Fruit fly (Drosophila melanogaster) whole organism, prepupa: ENCODE measurements around the gene skd.

Source experiments
- Blimp-1 ChIP-seq: fragments of 200-800 bp; sonication (Bioruptor generic); optimal IDR thresholded peaks from 3 replicates; lab custom pipeline; 2017; ENCODE audit warnings: missing biosample characterization, missing genetic modification characterization, mild to moderate bottlenecking, moderate library complexity, missing genetic modification reagents
- CG10631 ChIP-seq: fragments of 200-800 bp; sonication (Bioruptor generic); optimal IDR thresholded peaks from 2 replicates; lab custom pipeline; 2016; ENCODE audit warnings: missing biosample characterization, missing genetic modification characterization
- CG10669 ChIP-seq: fragments of 200-800 bp; sonication (Bioruptor generic); optimal IDR thresholded peaks from 3 replicates; lab custom pipeline; 2018; ENCODE audit warnings: missing biosample characterization, mild to moderate bottlenecking, missing genetic modification characterization, moderate library complexity
- CG11762 ChIP-seq: fragments of 200-800 bp; sonication (Bioruptor generic); optimal IDR thresholded peaks from 3 replicates; lab custom pipeline; 2016; ENCODE audit warnings: missing biosample characterization, missing genetic modification characterization; ENCODE audit not compliant: insufficient read depth
- CG11902 ChIP-seq: fragments of 200-800 bp; sonication (Bioruptor generic); optimal IDR thresholded peaks from 3 replicates; lab custom pipeline; 2016; ENCODE audit warnings: missing biosample characterization, missing genetic modification characterization
- CG15336 ChIP-seq: fragments of 200-800 bp; sonication (Bioruptor generic); IDR thresholded peaks from 2 replicates; pipeline ENCODE4 v1.3.6; 2022; ENCODE audit warnings: missing biosample characterization, missing genetic modification characterization
- CG3032 ChIP-seq: fragments of 200-800 bp; optimal IDR thresholded peaks from 2 replicates; lab custom pipeline; 2019; ENCODE audit warnings: missing biosample characterization, mild to moderate bottlenecking, missing genetic modification characterization, moderate library complexity
- CG31627 ChIP-seq: fragments of 200-800 bp; sonication (Bioruptor generic); optimal IDR thresholded peaks from 3 replicates; lab custom pipeline; 2016; ENCODE audit warnings: missing biosample characterization, missing genetic modification characterization
- CG32006 ChIP-seq: fragments of 200-800 bp; sonication (Bioruptor generic); optimal IDR thresholded peaks from 3 replicates; lab custom pipeline; 2017; ENCODE audit warnings: missing biosample characterization, mild to moderate bottlenecking, missing genetic modification characterization
- CG34406 ChIP-seq: fragments of 200-800 bp; sonication (Bioruptor generic); optimal IDR thresholded peaks from 3 replicates; lab custom pipeline; 2016; ENCODE audit warnings: missing biosample characterization, missing genetic modification characterization
- CG3919 ChIP-seq: fragments of 200-800 bp; sonication (Bioruptor generic); optimal IDR thresholded peaks from 3 replicates; lab custom pipeline; 2016; ENCODE audit warnings: missing biosample characterization, missing genetic modification characterization
- CG4318 ChIP-seq: fragments of 200-800 bp; sonication (Bioruptor generic); optimal IDR thresholded peaks from 3 replicates; lab custom pipeline; 2017; ENCODE audit warnings: missing biosample characterization, mild to moderate bottlenecking, missing genetic modification characterization
- CG6163 ChIP-seq: fragments of 200-800 bp; sonication (Bioruptor generic); IDR thresholded peaks from 3 replicates; pipeline ENCODE4 v1.3.6; 2022; ENCODE audit warnings: missing biosample characterization, missing genetic modification characterization
- CG6276 ChIP-seq: fragments of 200-800 bp; sonication (Bioruptor generic); optimal IDR thresholded peaks from 2 replicates; lab custom pipeline; 2017; ENCODE audit warnings: missing biosample characterization, mild to moderate bottlenecking, missing genetic modification characterization
- CG6792 ChIP-seq: fragments of 200-800 bp; sonication (Bioruptor generic); optimal IDR thresholded peaks from 3 replicates; lab custom pipeline; 2016; ENCODE audit warnings: missing biosample characterization, missing genetic modification characterization
- CG6854 ChIP-seq: fragments of 200-800 bp; sonication (Bioruptor generic); optimal IDR thresholded peaks from 2 replicates; lab custom pipeline; 2017; ENCODE audit warnings: missing biosample characterization, mild to moderate bottlenecking, missing genetic modification characterization
- CG7368 ChIP-seq: fragments of 200-800 bp; sonication (Bioruptor generic); optimal IDR thresholded peaks from 3 replicates; lab custom pipeline; 2016; ENCODE audit warnings: missing biosample characterization, missing genetic modification characterization
- CG8119 ChIP-seq: fragments of 200-800 bp; sonication (Bioruptor generic); IDR thresholded peaks from 3 replicates; pipeline ENCODE4 v1.3.6; 2022; ENCODE audit warnings: missing biosample characterization, missing genetic modification characterization
- CG8319 ChIP-seq: fragments of 200-800 bp; sonication (Bioruptor generic); optimal IDR thresholded peaks from 3 replicates; lab custom pipeline; 2016; ENCODE audit warnings: missing biosample characterization, missing genetic modification characterization
- CG9139 ChIP-seq: fragments of 200-800 bp; sonication (Bioruptor generic); optimal IDR thresholded peaks from 3 replicates; lab custom pipeline; 2017; ENCODE audit warnings: missing biosample characterization, mild to moderate bottlenecking, missing genetic modification characterization
- Eip75B ChIP-seq: fragments of 200-800 bp; sonication (Bioruptor generic); optimal IDR thresholded peaks from 3 replicates; lab custom pipeline; 2016; ENCODE audit warnings: missing biosample characterization, missing genetic modification characterization
- Eip78C ChIP-seq: fragments of 200-800 bp; sonication (Bioruptor generic); peaks from one replicate; lab custom pipeline; 2016; ENCODE audit warnings: missing biosample characterization, missing genetic modification characterization
- Eip93F ChIP-seq: fragments of 200-800 bp; sonication (Bioruptor generic); optimal IDR thresholded peaks from 2 replicates; lab custom pipeline; 2016; ENCODE audit warnings: missing biosample characterization, mild to moderate bottlenecking, missing genetic modification characterization
- Ets21C ChIP-seq: fragments of 200-800 bp; sonication (Bioruptor generic); optimal IDR thresholded peaks from 3 replicates; lab custom pipeline; 2016; ENCODE audit warnings: missing biosample characterization, missing genetic modification characterization
- Gug ChIP-seq: fragments of 200-800 bp; sonication (Bioruptor generic); IDR thresholded peaks from 2 replicates; pipeline ENCODE4 v1.3.6; 2022; ENCODE audit warnings: missing biosample characterization, missing genetic modification characterization
- Hr39 ChIP-seq: fragments of 200-800 bp; sonication (Bioruptor generic); optimal IDR thresholded peaks from 2 replicates; lab custom pipeline; 2016; ENCODE audit warnings: missing biosample characterization, missing genetic modification characterization
- Lpt ChIP-seq: fragments of 200-800 bp; sonication (Bioruptor generic); optimal IDR thresholded peaks from 3 replicates; lab custom pipeline; 2016; ENCODE audit warnings: missing biosample characterization, missing genetic modification characterization
- Met ChIP-seq: fragments of 200-800 bp; sonication (Bioruptor generic); optimal IDR thresholded peaks from 3 replicates; lab custom pipeline; 2016; ENCODE audit warnings: missing biosample characterization, missing genetic modification characterization
- Smox ChIP-seq: fragments of 200-800 bp; sonication (Bioruptor generic); optimal IDR thresholded peaks from 3 replicates; lab custom pipeline; 2016; ENCODE audit warnings: missing biosample characterization, missing genetic modification characterization
- Sox102F ChIP-seq: fragments of 200-800 bp; sonication (Bioruptor generic); optimal IDR thresholded peaks from 2 replicates; lab custom pipeline; 2016; ENCODE audit warnings: missing biosample characterization, mild to moderate bottlenecking, missing genetic modification characterization
- Sox14 ChIP-seq: fragments of 200-800 bp; sonication (Bioruptor generic); optimal IDR thresholded peaks from 3 replicates; lab custom pipeline; 2016; ENCODE audit warnings: missing biosample characterization, missing genetic modification characterization
- achi ChIP-seq: fragments of 200-800 bp; sonication (Bioruptor generic); optimal IDR thresholded peaks from 3 replicates; lab custom pipeline; 2016; ENCODE audit warnings: missing biosample characterization, missing genetic modification characterization
- acj6 ChIP-seq: fragments of 200-800 bp; sonication (Bioruptor generic); optimal IDR thresholded peaks from 3 replicates; lab custom pipeline; 2016; ENCODE audit warnings: missing biosample characterization, missing genetic modification characterization
- cyc ChIP-seq: fragments of 200-800 bp; sonication (Bioruptor generic); optimal IDR thresholded peaks from 3 replicates; lab custom pipeline; 2016; ENCODE audit warnings: missing biosample characterization, missing genetic modification characterization
- dac ChIP-seq: fragments of 200-800 bp; sonication (Bioruptor generic); optimal IDR thresholded peaks from 2 replicates; lab custom pipeline; 2017; ENCODE audit warnings: missing biosample characterization, mild to moderate bottlenecking, missing genetic modification characterization
- dsx ChIP-seq: fragments of 200-800 bp; optimal IDR thresholded peaks from 3 replicates; lab custom pipeline; 2019; ENCODE audit warnings: missing biosample characterization, mild to moderate bottlenecking, missing genetic modification characterization, moderate library complexity; ENCODE audit not compliant: poor library complexity, severe bottlenecking
- esn ChIP-seq: fragments of 200-800 bp; sonication (Bioruptor generic); optimal IDR thresholded peaks from 2 replicates; lab custom pipeline; 2016; ENCODE audit warnings: missing biosample characterization, mild to moderate bottlenecking, missing genetic modification characterization, moderate library complexity
- fd85E ChIP-seq: fragments of 200-800 bp; sonication (Bioruptor generic); optimal IDR thresholded peaks from 3 replicates; lab custom pipeline; 2016; ENCODE audit warnings: missing biosample characterization, missing genetic modification characterization
- fkh ChIP-seq: fragments of 200-800 bp; sonication (Bioruptor generic); optimal IDR thresholded peaks from 3 replicates; lab custom pipeline; 2017; ENCODE audit warnings: missing biosample characterization, mild to moderate bottlenecking, missing genetic modification characterization, moderate library complexity
- lz ChIP-seq: fragments of 200-800 bp; sonication (Bioruptor generic); optimal IDR thresholded peaks from 3 replicates; lab custom pipeline; 2016; ENCODE audit warnings: missing biosample characterization, missing genetic modification characterization
- net ChIP-seq: fragments of 200-800 bp; sonication (Bioruptor generic); optimal IDR thresholded peaks from 3 replicates; lab custom pipeline; 2016; ENCODE audit warnings: missing biosample characterization, missing genetic modification characterization
- pdm3 ChIP-seq: fragments of 200-800 bp; sonication (Bioruptor generic); optimal IDR thresholded peaks from 3 replicates; lab custom pipeline; 2016; ENCODE audit warnings: missing biosample characterization, missing genetic modification characterization
- salr ChIP-seq, 2 experiments: fragments of 200-800 bp; sonication (Bioruptor generic); optimal IDR thresholded peaks; 3 replicates each; lab custom pipeline; 2016 to 2018; ENCODE audit warnings: missing biosample characterization in 2 of 2, missing genetic modification characterization in 2 of 2, mild to moderate bottlenecking in 1 of 2
- spab ChIP-seq: fragments of 200-800 bp; sonication (Bioruptor generic); optimal IDR thresholded peaks from 2 replicates; lab custom pipeline; 2017; ENCODE audit warnings: missing biosample characterization, mild to moderate bottlenecking, missing genetic modification characterization, missing genetic modification reagents
- vri ChIP-seq: fragments of 200-800 bp; sonication (Bioruptor generic); optimal IDR thresholded peaks from 3 replicates; lab custom pipeline; 2016; ENCODE audit warnings: missing biosample characterization, mild to moderate bottlenecking, missing genetic modification characterization

Gene skd

dm6 chr3L:21046107-21046708, 19.0 kb upstream of the skd start (continued):
- TF ChIP-seq fkh (GFP tag; lab: Kevin White, UChicago): no peak
- no peak for TF ChIP-seq spab (GFP tag; lab: Kevin White, UChicago)
- TF ChIP-seq fd85E: no peak
- peak; percentile 36 for TF ChIP-seq achi (GFP tag; lab: Kevin White, UChicago)
- TF ChIP-seq Eip93F (GFP tag; lab: Kevin White, UChicago): no peak
- peak; percentile 14 for TF ChIP-seq Met (GFP tag; lab: Kevin White, UChicago)
- TF ChIP-seq CG10669 (GFP tag; lab: Kevin White, UChicago): peak; percentile 26
- TF ChIP-seq CG11902: no peak
- TF ChIP-seq Lpt (GFP tag; lab: Kevin White, UChicago): peak; percentile 9
- TF ChIP-seq Sox14 (GFP tag; lab: Kevin White, UChicago): peak; percentile 40
- TF ChIP-seq net: peak; percentile 26

dm6 chr3L:21044721-21045120, 17.5 kb upstream of the skd start:
- no peak for TF ChIP-seq fkh (GFP tag; lab: Kevin White, UChicago)
- no peak for TF ChIP-seq CG4318 (GFP tag; lab: Kevin White, UChicago)
- TF ChIP-seq CG10669 (GFP tag; lab: Kevin White, UChicago): no peak
- peak; percentile 7 for TF ChIP-seq CG10631
- no peak for TF ChIP-seq CG6854 (GFP tag; lab: Kevin White, UChicago)
- TF ChIP-seq CG6276: no peak
- TF ChIP-seq CG8319: no peak
- TF ChIP-seq CG9139 (GFP tag; lab: Kevin White, UChicago): no peak
- peak; percentile 32 for TF ChIP-seq acj6
- no peak for TF ChIP-seq CG8119
- TF ChIP-seq CG32006: peak; percentile 41
- TF ChIP-seq pdm3 (GFP tag; lab: Kevin White, UChicago): peak; percentile 8
- TF ChIP-seq Eip78C (GFP tag; lab: Kevin White, UChicago): peak; percentile 1
- no peak for TF ChIP-seq CG7368 (GFP tag; lab: Kevin White, UChicago)
- peak; percentile 12; the same call in 1 of the 3 replicates for TF ChIP-seq CG6163 (GFP tag; lab: Robert Waterston, UW)
- no peak for TF ChIP-seq CG11762 (GFP tag; lab: Kevin White, UChicago)
- no peak for TF ChIP-seq Blimp-1 (GFP tag; lab: Kevin White, UChicago)

dm6 chr3L:21043894-21044682, 16.9 kb upstream of the skd start:
- TF ChIP-seq CG3032 (peak; percentile 66), pdm3 (GFP tag; lab: Kevin White, UChicago) (peak; percentile 40), Eip75B (peak; percentile 52), Blimp-1 (GFP tag; lab: Kevin White, UChicago) (no peak), CG9139 (GFP tag; lab: Kevin White, UChicago) (peak; percentile 36), dac (peak; percentile 8), salr (GFP tag; optimal IDR thresholded peaks at IDR 0.05; lab: Kevin White, UChicago) (peak; percentile 9 to 25), Hr39 (GFP tag; lab: Kevin White, UChicago) (peak; percentile 20), Ets21C (GFP tag; lab: Kevin White, UChicago) (no peak), lz (GFP tag; lab: Kevin White, UChicago) (peak; percentile 18), Sox102F (GFP tag; lab: Kevin White, UChicago) (peak; percentile 8), CG32006 (peak; percentile 58), esn (GFP tag; lab: Kevin White, UChicago) (peak; percentile 20), Met (GFP tag; lab: Kevin White, UChicago) (no peak), Gug (no peak), CG34406 (GFP tag; lab: Kevin White, UChicago) (no peak), dsx (GFP tag; lab: Kevin White, UChicago) (peak; percentile 38), CG3919 (GFP tag; lab: Kevin White, UChicago) (peak; percentile 37), fd85E (no peak), CG15336 (GFP tag; lab: Robert Waterston, UW) (no peak), CG6792 (peak; percentile 45), CG11762 (GFP tag; lab: Kevin White, UChicago) (peak; percentile 4), CG8119 (0 out of 3 replicates have a peak, but pooled peaks have one; percentile 31), Smox (peak; percentile 19), vri (GFP tag; lab: Kevin White, UChicago) (no peak), achi (GFP tag; lab: Kevin White, UChicago) (peak; percentile 7), CG31627 (GFP tag; lab: Kevin White, UChicago) (peak; percentile 30), cyc (GFP tag; lab: Kevin White, UChicago) (peak; percentile 13)
